Fruit fly (Drosophila melanogaster): ENCODE measurements around the gene CG5157.

- TF ChIP-seq CG8478 (optimal IDR thresholded peaks at IDR 0.05) (no peak), CTCF (optimal IDR thresholded peaks at IDR 0.05) (no peak)
These were observed 38.8 kb upstream of the CG5157 start for dm6 chr3L:16176492-16176891.

All from S2 (cell line).